Fruit fly (Drosophila melanogaster): ENCODE measurements around the gene ppk31.
A peak's percentile ranks its signal among the peaks of the same experiment; 100 is the strongest.

ppk31 gene

dm6 chr3R:27150685-27151515 lies 12.0 kb upstream of the ppk31 start, which contains the start of gene CG6051 (continued):
- TF ChIP-seq HLH4C (GFP tag; IDR thresholded peaks at IDR 0.05; ENCODE audit: partially characterized antibody) = no peak
- TF ChIP-seq rib (GFP tag; IDR thresholded peaks at IDR 0.05) = no peak
- TF ChIP-seq Mes4 (GFP tag; optimal IDR thresholded peaks at IDR 0.05) = no peak
- TF ChIP-seq Xbp1 (GFP tag; optimal IDR thresholded peaks at IDR 0.05) = peak; percentile 69
- TF ChIP-seq run (tag; optimal IDR thresholded peaks at IDR 0.05) = peak; percentile 30
- no peak for TF ChIP-seq HLH3B (GFP tag; IDR thresholded peaks at IDR 0.05)
- no peak for TF ChIP-seq CG9215 (GFP tag; IDR thresholded peaks at IDR 0.05)
- TF ChIP-seq Eip74EF (GFP tag; optimal IDR thresholded peaks at IDR 0.05) = peak in 1 of 2 experiments; percentile 85
- TF ChIP-seq CG3281 (GFP tag; optimal IDR thresholded peaks at IDR 0.05) = peak; percentile 57
- TF ChIP-seq Hmx (GFP tag; optimal IDR thresholded peaks at IDR 0.05) = no peak
- peak; percentile 17 for TF ChIP-seq CG1647 (GFP tag; optimal IDR thresholded peaks at IDR 0.05)
- no peak for TF ChIP-seq Mrtf (GFP tag; IDR thresholded peaks at IDR 0.05)
- peak in 1 of 2 experiments; percentile 3 for TF ChIP-seq Dfd (GFP tag; optimal IDR thresholded peaks at IDR 0.05)
- TF ChIP-seq zfh2 (GFP tag; optimal IDR thresholded peaks at IDR 0.05) = peak; percentile 36
- TF ChIP-seq CG10209 (GFP tag; optimal IDR thresholded peaks at IDR 0.05) = peak; percentile 51
- TF ChIP-seq CG33557 (GFP tag; optimal IDR thresholded peaks at IDR 0.05) = peak; percentile 10
- peak; percentile 41 for TF ChIP-seq Side (GFP tag; optimal IDR thresholded peaks at IDR 0.05)
- TF ChIP-seq nmo (GFP tag; optimal IDR thresholded peaks at IDR 0.05) = peak; percentile 67
- no peak for TF ChIP-seq CG3726 (GFP tag; IDR thresholded peaks at IDR 0.05)
- peak; percentile 49 for TF ChIP-seq B-H2 (GFP tag; optimal IDR thresholded peaks at IDR 0.05)
- peak; percentile 45 for TF ChIP-seq schlank (tag; optimal IDR thresholded peaks at IDR 0.05)
- no peak for TF ChIP-seq ash1 (GFP tag; optimal IDR thresholded peaks at IDR 0.05)
- TF ChIP-seq Ssrp (tag; optimal IDR thresholded peaks at IDR 0.05) = peak; percentile 53
- TF ChIP-seq esg (GFP tag; conservative IDR thresholded peaks at IDR 0.05) = no peak
- TF ChIP-seq dm (GFP tag; optimal IDR thresholded peaks at IDR 0.05) = peak; percentile 52
- no peak for TF ChIP-seq row (GFP tag; IDR thresholded peaks at IDR 0.05)
- TF ChIP-seq Atf6 (GFP tag; IDR thresholded peaks at IDR 0.05) = no peak
- no peak for TF ChIP-seq Ravus (GFP tag; IDR thresholded peaks at IDR 0.05)
- peak; percentile 69 for TF ChIP-seq CG2120 (GFP tag; optimal IDR thresholded peaks at IDR 0.05)
- peak; percentile 47 for TF ChIP-seq CG12769 (tag; optimal IDR thresholded peaks at IDR 0.05)
- TF ChIP-seq CG11695 (GFP tag; IDR thresholded peaks at IDR 0.05) = no peak
- no peak for TF ChIP-seq nerfin-2 (GFP tag; IDR thresholded peaks at IDR 0.05; ENCODE audit: partially characterized antibody)
- peak; percentile 57 for TF ChIP-seq CG10543 (GFP tag; optimal IDR thresholded peaks at IDR 0.05)
- TF ChIP-seq zfh1 (GFP tag; IDR thresholded peaks at IDR 0.05) = no peak
- no peak for TF ChIP-seq CG18011 (GFP tag; optimal IDR thresholded peaks at IDR 0.05)
- peak; percentile 75 for TF ChIP-seq CG2678 (tag; optimal IDR thresholded peaks at IDR 0.05)
- peak; percentile 44; the same call in 1 of the 2 replicates for TF ChIP-seq CG6272 (GFP tag; IDR thresholded peaks at IDR 0.05)
- no peak for TF ChIP-seq salm (tag; optimal IDR thresholded peaks at IDR 0.05)
- TF ChIP-seq tgo (GFP tag; IDR thresholded peaks at IDR 0.05) = no peak
- peak; percentile 48 for TF ChIP-seq CG8944 (GFP tag; optimal IDR thresholded peaks at IDR 0.05)
- TF ChIP-seq H15 (GFP tag; IDR thresholded peaks at IDR 0.05) = no peak
- peak; percentile 79 for TF ChIP-seq CG12391 (tag; optimal IDR thresholded peaks at IDR 0.05)
- peak; percentile 22 for TF ChIP-seq exex (tag; optimal IDR thresholded peaks at IDR 0.05)
- TF ChIP-seq gfzf (GFP tag; optimal IDR thresholded peaks at IDR 0.05) = peak; percentile 79
- TF ChIP-seq bowl (GFP tag; IDR thresholded peaks at IDR 0.05) = no peak
- TF ChIP-seq CG31365 (tag; optimal IDR thresholded peaks at IDR 0.05) = peak; percentile 39
- TF ChIP-seq Drgx (GFP tag; IDR thresholded peaks at IDR 0.05) = no peak
- TF ChIP-seq CG2712 (tag; optimal IDR thresholded peaks at IDR 0.05) = peak; percentile 73
- TF ChIP-seq crc (GFP tag; optimal IDR thresholded peaks at IDR 0.05) = no peak
- TF ChIP-seq E2f2 (GFP tag; IDR thresholded peaks at IDR 0.05) = no peak
